Fruit fly (Drosophila melanogaster) Kc167 (cell line): ENCODE results near the gene CG12546.

Source experiments
- Myc ChIP-seq: fragments of >200 bp; optimal IDR thresholded peaks from 2 replicates; lab custom pipeline; 2017; ENCODE audit warnings: missing external identifiers
- Sin3A ChIP-seq: fragments of >200 bp; optimal IDR thresholded peaks from 2 replicates; lab custom pipeline; 2018; ENCODE audit warnings: missing external identifiers
- h ChIP-seq: fragments of >200 bp; optimal IDR thresholded peaks from 3 replicates; lab custom pipeline; 2018; ENCODE audit warnings: missing external identifiers
- insv ChIP-seq: fragments of >200 bp; optimal IDR thresholded peaks from 3 replicates; lab custom pipeline; 2018; ENCODE audit warnings: missing external identifiers
- psq ChIP-seq: fragments of >200 bp; optimal IDR thresholded peaks from 2 replicates; lab custom pipeline; 2017; ENCODE audit warnings: missing external identifiers
- ttk ChIP-seq: sonication (Bioruptor generic); optimal IDR thresholded peaks from 2 replicates; lab custom pipeline; 2017; ENCODE audit warnings: missing external identifiers

- TF ChIP-seq ttk (lab: Kevin White, UChicago) (no peak), psq (lab: Kevin White, UChicago) (no peak), insv (lab: Kevin White, UChicago) (no peak), Sin3A (no peak), h (no peak), Myc (lab: Kevin White, UChicago) (no peak)
Measured at dm6 chr3L:22729466-22729865, 35.9 kb upstream of the CG12546 start, which contains the start of gene CG32454.
